Worm (Caenorhabditis elegans) whole organism, L2 larva: ENCODE measurements around the gene mpst-3.

Source experiments
- C34F6.9 ChIP-seq: fragments of 150-350 bp; optimal IDR thresholded peaks from 2 replicates; lab custom pipeline; 2014; ENCODE audit warnings: missing biosample characterization, missing genetic modification characterization
- F13H6.1 ChIP-seq: sonication (generic microtip); optimal IDR thresholded peaks from 2 replicates; lab custom pipeline; 2016; ENCODE audit warnings: missing genetic modification characterization, missing compliant biosample characterization
- R02D3.7 ChIP-seq: fragments of 150-350 bp; optimal IDR thresholded peaks from 2 replicates; lab custom pipeline; 2014; ENCODE audit warnings: missing biosample characterization, missing genetic modification characterization
- Y55F3AM.14 ChIP-seq: fragments of 200-800 bp; sonication (Bioruptor generic); optimal IDR thresholded peaks from 2 replicates; lab custom pipeline; 2018; ENCODE audit warnings: mild to moderate bottlenecking, missing genetic modification characterization, missing compliant biosample characterization
- ZK546.5 ChIP-seq: sonication (generic microtip); optimal IDR thresholded peaks from 2 replicates; lab custom pipeline; 2017; ENCODE audit warnings: missing biosample characterization, missing genetic modification characterization
- alr-1 ChIP-seq: fragments of 150-350 bp; optimal IDR thresholded peaks from 2 replicates; lab custom pipeline; 2014; ENCODE audit warnings: missing biosample characterization, missing genetic modification characterization
- aly-2 ChIP-seq: fragments of 150-350 bp; optimal IDR thresholded peaks from 2 replicates; lab custom pipeline; 2014; ENCODE audit warnings: missing biosample characterization, missing genetic modification characterization
- ama-1 ChIP-seq: fragments of 150-350 bp; optimal IDR thresholded peaks from 2 replicates; lab custom pipeline; 2018; ENCODE audit warnings: inconsistent platforms
- blmp-1 ChIP-seq: sonication (generic microtip); optimal IDR thresholded peaks from 2 replicates; lab custom pipeline; 2017; ENCODE audit warnings: missing genetic modification characterization, mild to moderate bottlenecking, missing compliant biosample characterization, antibody characterized with exemption, moderate library complexity; ENCODE audit not compliant: insufficient read depth
- ceh-16 ChIP-seq: fragments of 150-350 bp; optimal IDR thresholded peaks from 2 replicates; lab custom pipeline; 2014; ENCODE audit warnings: missing biosample characterization, missing genetic modification characterization
- ceh-82 ChIP-seq: fragments of 150-350 bp; optimal IDR thresholded peaks from 2 replicates; lab custom pipeline; 2014; ENCODE audit warnings: missing biosample characterization, missing genetic modification characterization
- crh-2 ChIP-seq: sonication (generic microtip); optimal IDR thresholded peaks from 2 replicates; lab custom pipeline; 2017; ENCODE audit warnings: missing biosample characterization, missing genetic modification characterization
- dmd-4 ChIP-seq: sonication (generic microtip); optimal IDR thresholded peaks from 2 replicates; lab custom pipeline; 2017; ENCODE audit warnings: missing biosample characterization, missing genetic modification characterization
- egl-27 ChIP-seq: sonication (generic microtip); optimal IDR thresholded peaks from 3 replicates; lab custom pipeline; 2017; ENCODE audit warnings: missing biosample characterization, missing genetic modification reagents, missing genetic modification characterization
- elt-1 ChIP-seq: fragments of 150-350 bp; optimal IDR thresholded peaks from 2 replicates; lab custom pipeline; 2014; ENCODE audit warnings: missing biosample characterization, missing genetic modification characterization
- elt-3 ChIP-seq: sonication (generic microtip); optimal IDR thresholded peaks from 2 replicates; lab custom pipeline; 2017; ENCODE audit warnings: missing biosample characterization, missing genetic modification characterization
- fos-1 ChIP-seq: fragments of 150-350 bp; optimal IDR thresholded peaks from 2 replicates; lab custom pipeline; 2014; ENCODE audit warnings: missing biosample characterization, missing genetic modification characterization
- lin-13 ChIP-seq: fragments of 150-350 bp; optimal IDR thresholded peaks from 2 replicates; lab custom pipeline; 2014; ENCODE audit warnings: missing biosample characterization, missing genetic modification reagents, missing genetic modification characterization
- lin-39 ChIP-seq: fragments of 150-350 bp; optimal IDR thresholded peaks from 2 replicates; lab custom pipeline; 2014; ENCODE audit warnings: missing biosample characterization, missing genetic modification reagents, missing genetic modification characterization
- mab-5 ChIP-seq: fragments of 150-350 bp; optimal IDR thresholded peaks from 2 replicates; lab custom pipeline; 2014; ENCODE audit warnings: missing biosample characterization, missing genetic modification characterization
- mdl-1 ChIP-seq, 2 experiments: fragments of 150-350 bp in 1 of 2; sonication (generic microtip) in 1 of 2; optimal IDR thresholded peaks; 2 replicates each; lab custom pipeline; 2017; ENCODE audit warnings: missing biosample characterization in 2 of 2, missing genetic modification characterization in 2 of 2
- nhr-10 ChIP-seq: sonication (generic microtip); optimal IDR thresholded peaks from 2 replicates; lab custom pipeline; 2017; ENCODE audit warnings: missing biosample characterization, missing genetic modification characterization
- nhr-11 ChIP-seq: fragments of 150-350 bp; optimal IDR thresholded peaks from 2 replicates; lab custom pipeline; 2014; ENCODE audit warnings: missing biosample characterization, missing genetic modification characterization
- nhr-12 ChIP-seq: fragments of 150-350 bp; optimal IDR thresholded peaks from 2 replicates; lab custom pipeline; 2014; ENCODE audit warnings: missing biosample characterization, missing genetic modification characterization
- nhr-129 ChIP-seq: fragments of 150-350 bp; optimal IDR thresholded peaks from 2 replicates; lab custom pipeline; 2014; ENCODE audit warnings: missing biosample characterization, missing genetic modification characterization
- nhr-21 ChIP-seq: fragments of 150-350 bp; optimal IDR thresholded peaks from 2 replicates; lab custom pipeline; 2014; ENCODE audit warnings: missing biosample characterization, missing genetic modification characterization
- nhr-23 ChIP-seq: fragments of 150-350 bp; optimal IDR thresholded peaks from 2 replicates; lab custom pipeline; 2014; ENCODE audit warnings: missing biosample characterization, missing genetic modification reagents, missing genetic modification characterization
- nhr-237 ChIP-seq: fragments of 150-350 bp; optimal IDR thresholded peaks from 2 replicates; lab custom pipeline; 2014; ENCODE audit warnings: missing biosample characterization, missing genetic modification characterization
- nhr-25 ChIP-seq: fragments of 150-350 bp; sonication (generic microtip); optimal IDR thresholded peaks from 3 replicates; lab custom pipeline; 2014; ENCODE audit warnings: missing biosample characterization, missing genetic modification characterization
- nhr-6 ChIP-seq: fragments of 150-350 bp; optimal IDR thresholded peaks from 2 replicates; lab custom pipeline; 2014; ENCODE audit warnings: missing biosample characterization, missing genetic modification characterization
- nhr-77 ChIP-seq: fragments of 150-350 bp; optimal IDR thresholded peaks from 2 replicates; lab custom pipeline; 2014; ENCODE audit warnings: missing biosample characterization, missing genetic modification characterization
- sem-4 ChIP-seq: fragments of 150-350 bp; optimal IDR thresholded peaks from 2 replicates; lab custom pipeline; 2014; ENCODE audit warnings: missing biosample characterization, missing genetic modification reagents, missing genetic modification characterization
- skn-1 ChIP-seq: sonication (generic microtip); optimal IDR thresholded peaks from 2 replicates; lab custom pipeline; 2017; ENCODE audit warnings: missing biosample characterization, missing genetic modification characterization
- sma-3 ChIP-seq: sonication (generic microtip); optimal IDR thresholded peaks from 2 replicates; lab custom pipeline; 2016; ENCODE audit warnings: missing genetic modification reagents, missing genetic modification characterization, missing compliant biosample characterization
- sma-9 ChIP-seq, 2 experiments: fragments of 150-350 bp in 1 of 2; sonication (generic microtip) in 1 of 2; optimal IDR thresholded peaks; 2 replicates each; lab custom pipeline; 2014 to 2016; ENCODE audit warnings: missing genetic modification characterization in 2 of 2, mild to moderate bottlenecking in 1 of 2, missing biosample characterization in 1 of 2, missing compliant biosample characterization in 1 of 2, missing genetic modification reagents in 1 of 2, moderate library complexity in 1 of 2
- snpc-4 ChIP-seq: fragments of 150-350 bp; optimal IDR thresholded peaks from 2 replicates; lab custom pipeline; 2014; ENCODE audit warnings: missing biosample characterization, missing genetic modification characterization
- unc-39 ChIP-seq: fragments of 150-350 bp; optimal IDR thresholded peaks from 2 replicates; lab custom pipeline; 2014; ENCODE audit warnings: missing biosample characterization, missing genetic modification characterization
- unc-55 ChIP-seq: fragments of 150-350 bp; sonication (generic microtip); optimal IDR thresholded peaks from 3 replicates; lab custom pipeline; 2014; ENCODE audit warnings: missing biosample characterization, missing genetic modification reagents, missing genetic modification characterization
- unc-62 ChIP-seq: fragments of 150-350 bp; optimal IDR thresholded peaks from 2 replicates; lab custom pipeline; 2014; ENCODE audit warnings: missing biosample characterization, missing genetic modification reagents, missing genetic modification characterization
- zag-1 ChIP-seq: fragments of 150-350 bp; optimal IDR thresholded peaks from 2 replicates; lab custom pipeline; 2014; ENCODE audit warnings: missing biosample characterization, missing genetic modification characterization
- ztf-1 ChIP-seq: fragments of 200-800 bp; sonication (Bioruptor generic); conservative IDR thresholded peaks from 2 replicates; pipeline ENCODE4 v1.3.6; 2022; ENCODE audit warnings: missing genetic modification characterization, missing compliant biosample characterization
- ztf-11 ChIP-seq: sonication (generic microtip); optimal IDR thresholded peaks from 2 replicates; lab custom pipeline; 2017; ENCODE audit warnings: missing biosample characterization, missing genetic modification characterization
- ztf-4 ChIP-seq: fragments of 150-350 bp; optimal IDR thresholded peaks from 2 replicates; lab custom pipeline; 2014; ENCODE audit warnings: missing biosample characterization, missing genetic modification characterization

mpst-3 gene

ce11 chrV:14851972-14852371, 43.5 kb upstream of the mpst-3 start:
- TF ChIP-seq Y55F3AM.14 (GFP tag; lab: Kevin White, UChicago) (no peak), sma-9 (GFP tag; optimal IDR thresholded peaks at IDR 0.05; lab: Kevin White, UChicago) (no peak), sma-9 (tag; optimal IDR thresholded peaks at IDR 0.05; lab: Kevin White, UChicago) (no peak), aly-2 (tag; lab: Kevin White, UChicago) (no peak)

- no peak for TF ChIP-seq C34F6.9 (tag; lab: Kevin White, UChicago)
- TF ChIP-seq sma-9 (GFP tag; optimal IDR thresholded peaks at IDR 0.05; lab: Kevin White, UChicago): no peak
- TF ChIP-seq sma-9 (tag; optimal IDR thresholded peaks at IDR 0.05; lab: Kevin White, UChicago): no peak
- TF ChIP-seq fos-1: no peak
- TF ChIP-seq ZK546.5 (tag; lab: Kevin White, UChicago): no peak
- TF ChIP-seq nhr-10 (tag; lab: Kevin White, UChicago): no peak
- TF ChIP-seq mdl-1 (tag; optimal IDR thresholded peaks at IDR 0.05; lab: Kevin White, UChicago): no peak
- TF ChIP-seq nhr-77 (tag; lab: Kevin White, UChicago): no peak
- TF ChIP-seq F13H6.1 (tag; lab: Kevin White, UChicago): no peak
- TF ChIP-seq R02D3.7: no peak
- no peak for TF ChIP-seq ceh-16 (tag; lab: Kevin White, UChicago)
- TF ChIP-seq nhr-237 (tag; lab: Kevin White, UChicago): no peak
- TF ChIP-seq unc-55 (GFP tag; lab: Kevin White, UChicago): peak; percentile 2
- no peak for TF ChIP-seq nhr-12 (tag; lab: Kevin White, UChicago)
- TF ChIP-seq dmd-4 (tag; lab: Kevin White, UChicago): no peak
- TF ChIP-seq nhr-25: no peak
- no peak for TF ChIP-seq alr-1
- peak; percentile 13 for TF ChIP-seq nhr-129 (tag; lab: Kevin White, UChicago)
- peak; percentile 12 for TF ChIP-seq zag-1 (tag; lab: Kevin White, UChicago)
- no peak for TF ChIP-seq nhr-21 (tag; lab: Kevin White, UChicago)
- no peak for TF ChIP-seq sem-4
- TF ChIP-seq lin-39: no peak
- TF ChIP-seq aly-2 (tag; lab: Kevin White, UChicago): no peak
- no peak for TF ChIP-seq blmp-1 (tag; lab: Kevin White, UChicago)
- TF ChIP-seq, all 48 proteins: peak for 3
Measured at ce11 chrV:14852620-14853019, 42.8 kb upstream of the mpst-3 start.

- TF ChIP-seq C34F6.9 (tag; lab: Kevin White, UChicago) (no peak), ztf-4 (tag; lab: Kevin White, UChicago) (no peak), unc-62 (GFP tag; lab: Kevin White, UChicago) (no peak), ztf-1 (GFP tag; lab: Robert Waterston, UW) (no peak), ceh-16 (tag; lab: Kevin White, UChicago) (no peak), mdl-1 (tag; optimal IDR thresholded peaks at IDR 0.05; lab: Kevin White, UChicago) (no peak), lin-13 (GFP tag; lab: Kevin White, UChicago) (no peak), nhr-6 (tag; lab: Kevin White, UChicago) (no peak), sma-9 (GFP tag; optimal IDR thresholded peaks at IDR 0.05; lab: Kevin White, UChicago) (no peak), sma-9 (tag; optimal IDR thresholded peaks at IDR 0.05; lab: Kevin White, UChicago) (no peak), F13H6.1 (tag; lab: Kevin White, UChicago) (no peak), ztf-11 (tag; lab: Kevin White, UChicago) (no peak), zag-1 (tag; lab: Kevin White, UChicago) (no peak), nhr-23 (tag; lab: Kevin White, UChicago) (no peak)
Measured at ce11 chrV:14853739-14854138, 41.7 kb upstream of the mpst-3 start.

- TF ChIP-seq F13H6.1 (tag; lab: Kevin White, UChicago): no peak
- TF ChIP-seq, all 48 proteins: peak for 0
Measured at ce11 chrV:14854261-14854660, 41.2 kb upstream of the mpst-3 start.

ce11 chrV:14855626-14856025, 39.8 kb upstream of the mpst-3 start:
- TF ChIP-seq nhr-10 (tag; lab: Kevin White, UChicago): no peak
- no peak for TF ChIP-seq fos-1
- TF ChIP-seq nhr-25: no peak
- TF ChIP-seq lin-39: no peak
- no peak for TF ChIP-seq crh-2
- peak; percentile 31 for TF ChIP-seq nhr-129 (tag; lab: Kevin White, UChicago)
- TF ChIP-seq nhr-12 (tag; lab: Kevin White, UChicago): no peak
- TF ChIP-seq ceh-16 (tag; lab: Kevin White, UChicago): no peak
- TF ChIP-seq unc-55 (GFP tag; lab: Kevin White, UChicago): peak; percentile 17
- no peak for TF ChIP-seq mdl-1 (tag; optimal IDR thresholded peaks at IDR 0.05; lab: Kevin White, UChicago)
- TF ChIP-seq sma-3 (GFP tag; lab: Kevin White, UChicago): no peak
- no peak for TF ChIP-seq ama-1 (lab: Kevin White, UChicago)
- no peak for TF ChIP-seq unc-39 (tag; lab: Kevin White, UChicago)
- TF ChIP-seq ZK546.5 (tag; lab: Kevin White, UChicago): no peak
- TF ChIP-seq dmd-4 (tag; lab: Kevin White, UChicago): no peak
- no peak for TF ChIP-seq sem-4
- peak; percentile 58 for TF ChIP-seq snpc-4 (tag; lab: Kevin White, UChicago)
- TF ChIP-seq aly-2 (tag; lab: Kevin White, UChicago): no peak
- no peak for TF ChIP-seq elt-3 (tag; lab: Kevin White, UChicago)
- TF ChIP-seq mab-5: no peak
- no peak for TF ChIP-seq elt-1 (tag; lab: Kevin White, UChicago)
- TF ChIP-seq ceh-82 (tag; lab: Kevin White, UChicago): no peak
- no peak for TF ChIP-seq egl-27 (tag; lab: Kevin White, UChicago)
- TF ChIP-seq ztf-11 (tag; lab: Kevin White, UChicago): no peak
- TF ChIP-seq lin-13 (GFP tag; lab: Kevin White, UChicago): no peak
- no peak for TF ChIP-seq blmp-1 (tag; lab: Kevin White, UChicago)
- TF ChIP-seq skn-1 (tag; lab: Kevin White, UChicago): no peak
- TF ChIP-seq nhr-11 (tag; lab: Kevin White, UChicago): no peak
